Fruit fly (Drosophila melanogaster) whole organism, embryonic: ENCODE results near the gene CG15336.

ENCODE experiments used
- Abd-B ChIP-seq: fragments of 200-800 bp; sonication (Bioruptor generic); optimal IDR thresholded peaks from 2 replicates; lab custom pipeline; 2018; ENCODE audit warnings: missing biosample characterization, mild to moderate bottlenecking, missing genetic modification characterization, moderate library complexity
- Bgb ChIP-seq: fragments of 200-800 bp; sonication (Bioruptor generic); IDR thresholded peaks from 2 replicates; pipeline ENCODE4 v1.3.6; 2022; ENCODE audit warnings: missing biosample characterization, missing genetic modification characterization; ENCODE audit not compliant: partially characterized antibody
- Bteb2 ChIP-seq: fragments of 200-800 bp; sonication (Bioruptor generic); optimal IDR thresholded peaks from 2 replicates; lab custom pipeline; 2016; ENCODE audit warnings: missing biosample characterization, missing genetic modification characterization
- C15 ChIP-seq: fragments of 200-800 bp; sonication (Bioruptor generic); IDR thresholded peaks from 3 replicates; pipeline ENCODE4 v1.3.6; 2022; ENCODE audit warnings: missing biosample characterization, missing genetic modification characterization
- CG11504 ChIP-seq: fragments of 200-800 bp; sonication (Bioruptor generic); optimal IDR thresholded peaks from 3 replicates; lab custom pipeline; 2019; ENCODE audit warnings: missing biosample characterization, mild to moderate bottlenecking, missing genetic modification characterization, moderate library complexity
- CG12769 ChIP-seq: fragments of 200-800 bp; sonication (Bioruptor generic); optimal IDR thresholded peaks from 2 replicates; lab custom pipeline; 2019; ENCODE audit warnings: missing biosample characterization, mild to moderate bottlenecking, missing genetic modification characterization, moderate library complexity
- CG15011 ChIP-seq: fragments of 200-800 bp; sonication (Bioruptor generic); optimal IDR thresholded peaks from 3 replicates; lab custom pipeline; 2018; ENCODE audit warnings: missing biosample characterization, mild to moderate bottlenecking, missing genetic modification characterization
- CG17912 ChIP-seq: fragments of 200-800 bp; sonication (Bioruptor generic); optimal IDR thresholded peaks from 2 replicates; lab custom pipeline; 2018; ENCODE audit warnings: missing biosample characterization, mild to moderate bottlenecking, missing genetic modification characterization
- CG2116 ChIP-seq: fragments of 200-800 bp; sonication (Bioruptor generic); optimal IDR thresholded peaks from 3 replicates; lab custom pipeline; 2018; ENCODE audit warnings: missing biosample characterization, mild to moderate bottlenecking, missing genetic modification characterization
- CG2678 ChIP-seq: fragments of 200-800 bp; sonication (Bioruptor generic); optimal IDR thresholded peaks from 3 replicates; lab custom pipeline; 2019; ENCODE audit warnings: missing biosample characterization, mild to moderate bottlenecking, missing genetic modification characterization, moderate library complexity
- CG2889 ChIP-seq: fragments of 200-800 bp; sonication (Bioruptor generic); IDR thresholded peaks from 3 replicates; pipeline ENCODE4 v1.3.6; 2022; ENCODE audit warnings: missing biosample characterization, missing genetic modification characterization
- CG30431 ChIP-seq: fragments of 200-800 bp; sonication (Bioruptor generic); optimal IDR thresholded peaks from 2 replicates; lab custom pipeline; 2017; ENCODE audit warnings: missing biosample characterization, missing genetic modification characterization
- CG31365 ChIP-seq: fragments of 200-800 bp; sonication (Bioruptor generic); optimal IDR thresholded peaks from 2 replicates; lab custom pipeline; 2018; ENCODE audit warnings: missing biosample characterization, mild to moderate bottlenecking, missing genetic modification characterization
- CG31441 ChIP-seq: fragments of 200-800 bp; sonication (Bioruptor generic); IDR thresholded peaks from 2 replicates; pipeline ENCODE4 v1.3.6; 2022; ENCODE audit warnings: missing biosample characterization, missing genetic modification characterization
- CG3726 ChIP-seq: fragments of 200-800 bp; sonication (Bioruptor generic); IDR thresholded peaks from 3 replicates; pipeline ENCODE4, ENCODE4 v1.3.6; 2022; ENCODE audit warnings: missing biosample characterization, missing genetic modification characterization
- CG42726 ChIP-seq: fragments of 200-800 bp; sonication (Bioruptor generic); IDR thresholded peaks from 2 replicates; pipeline ENCODE4 v1.3.6; 2022; ENCODE audit warnings: missing biosample characterization, missing genetic modification characterization; ENCODE audit not compliant: partially characterized antibody
- CG4854 ChIP-seq: fragments of 200-800 bp; sonication (Bioruptor generic); optimal IDR thresholded peaks from 2 replicates; lab custom pipeline; 2016; ENCODE audit warnings: missing biosample characterization, missing genetic modification characterization, inconsistent platforms
- CG6175 ChIP-seq: fragments of 200-800 bp; sonication (Bioruptor generic); IDR thresholded peaks from 3 replicates; pipeline ENCODE4 v1.3.6; 2022; ENCODE audit warnings: missing biosample characterization, missing genetic modification characterization
- CG6254 ChIP-seq: fragments of 200-800 bp; sonication (Bioruptor generic); optimal IDR thresholded peaks from 3 replicates; lab custom pipeline; 2017; ENCODE audit warnings: mild to moderate bottlenecking, missing biosample characterization, missing genetic modification reagents, missing genetic modification characterization
- CG6654 ChIP-seq: fragments of 200-800 bp; sonication (Bioruptor generic); optimal IDR thresholded peaks from 2 replicates; lab custom pipeline; 2017; ENCODE audit warnings: missing biosample characterization, mild to moderate bottlenecking, missing genetic modification characterization
- CG6791 ChIP-seq: fragments of 200-800 bp; sonication (Bioruptor generic); IDR thresholded peaks from 3 replicates; pipeline ENCODE4 v1.3.6; 2022; ENCODE audit warnings: missing biosample characterization, missing genetic modification characterization; ENCODE audit not compliant: partially characterized antibody
- CG6813 ChIP-seq: fragments of 200-800 bp; sonication (Bioruptor generic); optimal IDR thresholded peaks from 2 replicates; lab custom pipeline; 2017; ENCODE audit warnings: missing biosample characterization, missing genetic modification characterization, mild to moderate bottlenecking, moderate library complexity, missing genetic modification reagents
- CG9609 ChIP-seq: fragments of 200-800 bp; sonication (Bioruptor generic); optimal IDR thresholded peaks from 3 replicates; lab custom pipeline; 2016; ENCODE audit warnings: missing biosample characterization, missing genetic modification characterization
- CG9932 ChIP-seq: fragments of 200-800 bp; sonication (Bioruptor generic); IDR thresholded peaks from 2 replicates; pipeline ENCODE4 v1.3.6; 2022; ENCODE audit warnings: missing biosample characterization, missing genetic modification characterization
- CoRest ChIP-seq: fragments of 200-800 bp; sonication (Bioruptor generic); optimal IDR thresholded peaks from 3 replicates; lab custom pipeline; 2018; ENCODE audit warnings: missing biosample characterization, mild to moderate bottlenecking, missing genetic modification characterization, moderate library complexity
- CrebB ChIP-seq: fragments of 200-800 bp; sonication (Bioruptor generic); optimal IDR thresholded peaks from 3 replicates; lab custom pipeline; 2018; ENCODE audit warnings: missing biosample characterization, mild to moderate bottlenecking, missing genetic modification characterization
- Dll ChIP-seq: fragments of 200-800 bp; sonication (Bioruptor generic); IDR thresholded peaks from 4 replicates; pipeline ENCODE4 v1.3.6; 2022; ENCODE audit warnings: missing biosample characterization, missing genetic modification characterization; ENCODE audit not compliant: partially characterized antibody
- Dref ChIP-seq: fragments of 200-800 bp; sonication (Bioruptor generic); IDR thresholded peaks from 2 replicates; pipeline ENCODE4 v1.3.6; 2022; ENCODE audit warnings: missing biosample characterization, missing genetic modification characterization
- H15 ChIP-seq: fragments of 200-800 bp; sonication (Bioruptor generic); IDR thresholded peaks from 3 replicates; pipeline ENCODE4 v1.3.6; 2022; ENCODE audit warnings: missing biosample characterization, missing genetic modification characterization
- Hey ChIP-seq: fragments of 200-800 bp; sonication (Bioruptor generic); optimal IDR thresholded peaks from 3 replicates; lab custom pipeline; 2018; ENCODE audit warnings: missing biosample characterization, mild to moderate bottlenecking, missing genetic modification characterization
- HmgZ ChIP-seq: fragments of 200-800 bp; sonication (Bioruptor generic); optimal IDR thresholded peaks from 2 replicates; lab custom pipeline; 2018; ENCODE audit warnings: missing biosample characterization, mild to moderate bottlenecking, missing genetic modification characterization
- MESR4 ChIP-seq: fragments of 200-800 bp; sonication (Bioruptor generic); optimal IDR thresholded peaks from 2 replicates; lab custom pipeline; 2018; ENCODE audit warnings: missing biosample characterization, mild to moderate bottlenecking, missing genetic modification characterization, moderate library complexity
- NC2β ChIP-seq: fragments of 200-800 bp; sonication (Bioruptor generic); optimal IDR thresholded peaks from 2 replicates; lab custom pipeline; 2016; ENCODE audit warnings: missing biosample characterization, missing genetic modification characterization
- Pdp1 ChIP-seq, 2 experiments: fragments of 200-800 bp; sonication (Bioruptor generic); optimal IDR thresholded peaks; 3 replicates each; lab custom pipeline; 2016; ENCODE audit warnings: missing biosample characterization in 2 of 2, missing genetic modification characterization in 2 of 2, mild to moderate bottlenecking in 1 of 2, moderate library complexity in 1 of 2
- Scr ChIP-seq: fragments of 200-800 bp; sonication (Bioruptor generic); IDR thresholded peaks from 2 replicates; pipeline ENCODE4 v1.3.6; 2022; ENCODE audit warnings: missing biosample characterization, missing genetic modification characterization; ENCODE audit not compliant: partially characterized antibody
- ac ChIP-seq: fragments of 200-800 bp; sonication (Bioruptor generic); optimal IDR thresholded peaks from 3 replicates; lab custom pipeline; 2017; ENCODE audit warnings: missing biosample characterization, mild to moderate bottlenecking, missing genetic modification characterization
- ase ChIP-seq: fragments of 200-800 bp; sonication (Bioruptor generic); IDR thresholded peaks from 3 replicates; pipeline ENCODE4 v1.3.6; 2022; ENCODE audit warnings: missing biosample characterization, missing genetic modification characterization
- bigmax ChIP-seq: fragments of 200-800 bp; sonication (Bioruptor generic); optimal IDR thresholded peaks from 2 replicates; lab custom pipeline; 2018; ENCODE audit warnings: missing biosample characterization, mild to moderate bottlenecking, missing genetic modification characterization
- ci ChIP-seq: fragments of 200-800 bp; sonication (Bioruptor generic); IDR thresholded peaks from 3 replicates; pipeline ENCODE4 v1.3.6; 2022; ENCODE audit warnings: missing biosample characterization, missing genetic modification characterization
- dysf ChIP-seq: fragments of 200-800 bp; sonication (Bioruptor generic); IDR thresholded peaks from 3 replicates; pipeline ENCODE4 v1.3.6; 2022; ENCODE audit warnings: missing biosample characterization, missing genetic modification characterization
- fd64A ChIP-seq: fragments of 200-800 bp; sonication (Bioruptor generic); optimal IDR thresholded peaks from 3 replicates; lab custom pipeline; 2018; ENCODE audit warnings: missing biosample characterization, mild to moderate bottlenecking, missing genetic modification characterization
- gem ChIP-seq: fragments of 200-800 bp; sonication (Bioruptor generic); optimal IDR thresholded peaks from 2 replicates; lab custom pipeline; 2019; ENCODE audit warnings: missing biosample characterization, mild to moderate bottlenecking, missing genetic modification characterization, moderate library complexity
- gro ChIP-seq: fragments of 200-800 bp; sonication (Bioruptor generic); optimal IDR thresholded peaks from 2 replicates; lab custom pipeline; 2016; ENCODE audit warnings: missing biosample characterization, missing genetic modification characterization
- lilli ChIP-seq: fragments of 200-800 bp; sonication (Bioruptor generic); optimal IDR thresholded peaks from 3 replicates; lab custom pipeline; 2016; ENCODE audit warnings: missing biosample characterization, missing genetic modification characterization
- lola ChIP-seq, 3 experiments: fragments of >200 bp in 2 of 3; fragments of 200-800 bp in 1 of 3; sonication (Bioruptor generic) in 1 of 3; optimal IDR thresholded peaks; 2 replicates each; lab custom pipeline; 2017 to 2019; ENCODE audit warnings: missing biosample characterization in 3 of 3, missing genetic modification characterization in 3 of 3, mild to moderate bottlenecking in 1 of 3, moderate library complexity in 1 of 3
- nerfin-1 ChIP-seq: fragments of 200-800 bp; sonication (Bioruptor generic); optimal IDR thresholded peaks from 3 replicates; lab custom pipeline; 2019; ENCODE audit warnings: missing biosample characterization, mild to moderate bottlenecking, missing genetic modification characterization, moderate library complexity
- onecut ChIP-seq: fragments of 200-800 bp; sonication (Bioruptor generic); IDR thresholded peaks from 2 replicates; pipeline ENCODE4 v1.3.6; 2022; ENCODE audit warnings: missing biosample characterization, missing genetic modification characterization
- otp ChIP-seq: fragments of 200-800 bp; sonication (Bioruptor generic); IDR thresholded peaks from 3 replicates; pipeline ENCODE4, ENCODE4 v1.3.6; 2022; ENCODE audit warnings: missing biosample characterization, missing genetic modification characterization
- row ChIP-seq: fragments of 200-800 bp; sonication (Bioruptor generic); IDR thresholded peaks from 3 replicates; pipeline ENCODE4 v1.3.6; 2022; ENCODE audit warnings: missing biosample characterization, missing genetic modification characterization
- sens-2 ChIP-seq: fragments of 200-800 bp; sonication (Bioruptor generic); IDR thresholded peaks from 2 replicates; pipeline ENCODE4 v1.3.6; 2022; ENCODE audit warnings: missing biosample characterization, missing genetic modification characterization
- wdn ChIP-seq: fragments of 200-800 bp; sonication (Bioruptor generic); IDR thresholded peaks from 2 replicates; pipeline ENCODE4 v1.3.6; 2022; ENCODE audit warnings: missing biosample characterization, missing genetic modification characterization

CG15336 gene

DNA sequence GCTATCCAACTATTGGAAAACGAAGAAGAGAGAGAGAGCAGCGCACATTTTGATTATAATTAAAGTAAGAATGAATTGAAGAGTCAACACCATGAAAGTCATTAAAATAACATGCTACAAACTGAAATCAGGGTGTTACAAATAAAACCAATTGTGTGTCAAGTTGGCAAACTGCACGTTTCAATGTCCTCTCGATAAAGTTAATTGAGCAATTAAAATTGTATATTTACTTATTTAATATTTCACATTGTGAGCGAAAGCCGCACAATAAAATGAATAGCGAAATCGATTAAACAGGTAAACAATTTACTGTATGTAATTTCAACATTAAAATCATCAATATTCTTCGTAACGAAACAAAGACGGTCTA is 48.4 kb downstream of the CG15336 start (continued):
- TF ChIP-seq dysf, result no peak
- TF ChIP-seq CG2889 (GFP tag; lab: Robert Waterston, UW), result no peak
- TF ChIP-seq bigmax (GFP tag; lab: Kevin White, UChicago), result no peak
- TF ChIP-seq Dref (GFP tag; lab: Robert Waterston, UW), result no peak
- no peak for TF ChIP-seq Pdp1 (GFP tag; optimal IDR thresholded peaks at IDR 0.05; lab: Kevin White, UChicago)
- peak; percentile 24 for TF ChIP-seq CG11504 (tag; lab: Kevin White, UChicago)
- TF ChIP-seq CG6654 (GFP tag; lab: Kevin White, UChicago), result no peak
- TF ChIP-seq CrebB (tag; lab: Kevin White, UChicago), result no peak
- no peak for TF ChIP-seq CG6813
- no peak for TF ChIP-seq wdn (GFP tag; lab: Robert Waterston, UW)
- TF ChIP-seq ase (GFP tag; lab: Robert Waterston, UW), result no peak
- TF ChIP-seq Dll (GFP tag; lab: Robert Waterston, UW), result no peak
- TF ChIP-seq fd64A (GFP tag; lab: Kevin White, UChicago), result no peak
- no peak for TF ChIP-seq Bgb
- no peak for TF ChIP-seq CG30431 (GFP tag; lab: Kevin White, UChicago)
- TF ChIP-seq CG15011, result peak; percentile 4
- no peak for TF ChIP-seq CG3726 (GFP tag; lab: Robert Waterston, UW)
- peak; percentile 40 for TF ChIP-seq gem (tag; lab: Kevin White, UChicago)
- TF ChIP-seq CG6791 (GFP tag; lab: Robert Waterston, UW), result no peak
- no peak for TF ChIP-seq C15 (GFP tag; lab: Robert Waterston, UW)
- TF ChIP-seq CG2116 (GFP tag; lab: Kevin White, UChicago), result no peak
- TF ChIP-seq HmgZ (tag; lab: Kevin White, UChicago), result no peak
- no peak for TF ChIP-seq gro
- TF ChIP-seq CG4854 (GFP tag; lab: Kevin White, UChicago), result no peak
- TF ChIP-seq CG31365 (tag; lab: Kevin White, UChicago), result no peak
- no peak for TF ChIP-seq onecut (GFP tag; lab: Robert Waterston, UW)
- no peak for TF ChIP-seq CG6254 (GFP tag; lab: Kevin White, UChicago)
- TF ChIP-seq otp (GFP tag; lab: Robert Waterston, UW), result 0 out of 3 replicates have a peak, but pooled peaks have one; percentile 14
- TF ChIP-seq Abd-B (GFP tag; lab: Kevin White, UChicago), result no peak
- TF ChIP-seq CG9932 (GFP tag; lab: Robert Waterston, UW), result no peak
- no peak for TF ChIP-seq CG6175 (GFP tag; lab: Robert Waterston, UW)
- TF ChIP-seq H15 (GFP tag; lab: Robert Waterston, UW), result no peak
- TF ChIP-seq Bteb2 (GFP tag; lab: Kevin White, UChicago), result no peak
- peak; percentile 43; the same call in 1 of the 3 replicates for TF ChIP-seq row (GFP tag; lab: Robert Waterston, UW)
- TF ChIP-seq CG2678 (tag; lab: Kevin White, UChicago), result peak; percentile 34
- TF ChIP-seq CG17912 (GFP tag; lab: Kevin White, UChicago), result no peak
- TF ChIP-seq lola (GFP tag; optimal IDR thresholded peaks at IDR 0.05; lab: Kevin White, UChicago), result peak in 1 of 3 experiments; percentile 34
- peak; percentile 27; the same call in 1 of the 2 replicates for TF ChIP-seq CG31441 (GFP tag; lab: Robert Waterston, UW)
- no peak for TF ChIP-seq ci (GFP tag; lab: Robert Waterston, UW)
- TF ChIP-seq CG42726, result no peak
- no peak for TF ChIP-seq ac
- no peak for TF ChIP-seq Scr (GFP tag; lab: Robert Waterston, UW)
- TF ChIP-seq sens-2, result no peak
- TF ChIP-seq nerfin-1, result no peak
- TF ChIP-seq Hey (tag; lab: Kevin White, UChicago), result no peak
- TF ChIP-seq MESR4 (GFP tag; lab: Kevin White, UChicago), result no peak
- TF ChIP-seq CoRest (tag; lab: Kevin White, UChicago), result peak; percentile 42
- no peak for TF ChIP-seq lilli (GFP tag; lab: Kevin White, UChicago)
- TF ChIP-seq CG12769 (tag; lab: Kevin White, UChicago), result no peak
- no peak for TF ChIP-seq NC2β (GFP tag; lab: Kevin White, UChicago)
- no peak for TF ChIP-seq CG9609 (GFP tag; lab: Kevin White, UChicago)
